Fruit fly (Drosophila melanogaster) whole organism, embryonic: ENCODE data around the gene CG2767.

Source experiments
- Adf1 ChIP-seq: fragments of 200-800 bp; sonication (Bioruptor generic); IDR thresholded peaks from 2 replicates; pipeline ENCODE4 v1.3.6; 2022; ENCODE audit warnings: missing biosample characterization, missing genetic modification characterization
- Asciz ChIP-seq: fragments of 200-800 bp; sonication (Bioruptor generic); optimal IDR thresholded peaks from 2 replicates; lab custom pipeline; 2017; ENCODE audit warnings: missing biosample characterization, mild to moderate bottlenecking, missing genetic modification characterization, missing genetic modification reagents
- Blimp-1 ChIP-seq: fragments of 200-800 bp; sonication (Bioruptor generic); optimal IDR thresholded peaks from 3 replicates; lab custom pipeline; 2018; ENCODE audit warnings: missing biosample characterization, missing genetic modification characterization, mild to moderate bottlenecking, moderate library complexity, missing genetic modification reagents
- CG10274 ChIP-seq: fragments of 200-800 bp; sonication (Bioruptor generic); optimal IDR thresholded peaks from 3 replicates; lab custom pipeline; 2017; ENCODE audit warnings: missing biosample characterization, mild to moderate bottlenecking, missing genetic modification characterization
- CG12071 ChIP-seq: fragments of 200-800 bp; sonication (Bioruptor generic); optimal IDR thresholded peaks from 3 replicates; lab custom pipeline; 2018; ENCODE audit warnings: missing biosample characterization, mild to moderate bottlenecking, missing genetic modification characterization
- CG12104 ChIP-seq: fragments of 200-800 bp; sonication (Bioruptor generic); optimal IDR thresholded peaks from 3 replicates; lab custom pipeline; 2016; ENCODE audit warnings: missing biosample characterization, missing genetic modification characterization
- CG12219 ChIP-seq: fragments of 200-800 bp; sonication (Bioruptor generic); optimal IDR thresholded peaks from 3 replicates; lab custom pipeline; 2018; ENCODE audit warnings: missing biosample characterization, mild to moderate bottlenecking, missing genetic modification characterization
- CG12236 ChIP-seq: fragments of 200-800 bp; sonication (Bioruptor generic); optimal IDR thresholded peaks from 2 replicates; lab custom pipeline; 2016; ENCODE audit warnings: missing biosample characterization, missing genetic modification characterization
- CG12391 ChIP-seq: fragments of 200-800 bp; sonication (Bioruptor generic); optimal IDR thresholded peaks from 3 replicates; lab custom pipeline; 2018; ENCODE audit warnings: missing biosample characterization, mild to moderate bottlenecking, missing genetic modification characterization, moderate library complexity
- CG12744 ChIP-seq: fragments of 200-800 bp; sonication (Bioruptor generic); optimal IDR thresholded peaks from 2 replicates; lab custom pipeline; 2016; ENCODE audit warnings: missing biosample characterization, missing genetic modification characterization
- CG13287 ChIP-seq: fragments of 200-800 bp; sonication (Bioruptor generic); IDR thresholded peaks from 2 replicates; pipeline ENCODE4 v1.3.6; 2022; ENCODE audit warnings: missing biosample characterization, missing genetic modification characterization; ENCODE audit not compliant: partially characterized antibody
- CG13296 ChIP-seq: fragments of 200-800 bp; sonication (Bioruptor generic); optimal IDR thresholded peaks from 3 replicates; lab custom pipeline; 2018; ENCODE audit warnings: missing biosample characterization, mild to moderate bottlenecking, missing genetic modification characterization
- CG15073 ChIP-seq: fragments of 200-800 bp; sonication (Bioruptor generic); optimal IDR thresholded peaks from 2 replicates; lab custom pipeline; 2016; ENCODE audit warnings: missing biosample characterization, missing genetic modification characterization
- CG17829 ChIP-seq: fragments of 200-800 bp; optimal IDR thresholded peaks from 2 replicates; lab custom pipeline; 2019; ENCODE audit warnings: missing biosample characterization, mild to moderate bottlenecking, missing genetic modification characterization, moderate library complexity
- CG30403 ChIP-seq: fragments of 200-800 bp; sonication (Bioruptor generic); optimal IDR thresholded peaks from 3 replicates; lab custom pipeline; 2016; ENCODE audit warnings: missing biosample characterization, missing genetic modification characterization
- CG3065 ChIP-seq: fragments of 200-800 bp; sonication (Bioruptor generic); optimal IDR thresholded peaks from 2 replicates; lab custom pipeline; 2016; ENCODE audit warnings: missing biosample characterization, missing genetic modification characterization
- CG4360 ChIP-seq: fragments of 200-800 bp; sonication (Bioruptor generic); IDR thresholded peaks from 2 replicates; pipeline ENCODE4 v1.3.6; 2022; ENCODE audit warnings: missing biosample characterization, missing genetic modification characterization
- CG4730 ChIP-seq: fragments of 200-800 bp; sonication (Bioruptor generic); IDR thresholded peaks from 2 replicates; pipeline ENCODE4 v1.3.6; 2022; ENCODE audit warnings: missing biosample characterization, missing genetic modification characterization
- CG7357 ChIP-seq: fragments of 200-800 bp; sonication (Bioruptor generic); IDR thresholded peaks from 3 replicates; pipeline ENCODE4 v1.3.6; 2022; ENCODE audit warnings: missing biosample characterization, missing genetic modification characterization
- CG7786 ChIP-seq: fragments of 200-800 bp; sonication (Bioruptor generic); optimal IDR thresholded peaks from 2 replicates; lab custom pipeline; 2016; ENCODE audit warnings: missing biosample characterization, missing genetic modification characterization
- CG9932 ChIP-seq: fragments of 200-800 bp; sonication (Bioruptor generic); IDR thresholded peaks from 2 replicates; pipeline ENCODE4 v1.3.6; 2022; ENCODE audit warnings: missing biosample characterization, missing genetic modification characterization
- CkIIα-i1 ChIP-seq: fragments of 200-800 bp; sonication (Bioruptor generic); IDR thresholded peaks from 2 replicates; pipeline ENCODE4 v1.3.6; 2022; ENCODE audit warnings: missing biosample characterization, missing genetic modification characterization
- D ChIP-seq, 2 experiments: fragments of 200-800 bp in 1 of 2; fragments of >200 bp in 1 of 2; sonication (Bioruptor generic) in 1 of 2; optimal IDR thresholded peaks; 2 replicates in 1 of 2; 3 replicates in 1 of 2; lab custom pipeline; 2017; ENCODE audit warnings: mild to moderate bottlenecking in 1 of 2, missing biosample characterization in 1 of 2, missing genetic modification characterization in 1 of 2, missing genetic modification reagents in 1 of 2
- Dad ChIP-seq: fragments of 200-800 bp; sonication (Bioruptor generic); optimal IDR thresholded peaks from 3 replicates; lab custom pipeline; 2016; ENCODE audit warnings: missing biosample characterization, missing genetic modification characterization
- Elba2 ChIP-seq: fragments of 200-800 bp; sonication (Bioruptor generic); optimal IDR thresholded peaks from 3 replicates; lab custom pipeline; 2016; ENCODE audit warnings: missing biosample characterization, missing genetic modification characterization
- Fer1 ChIP-seq: fragments of 200-800 bp; sonication (Bioruptor generic); optimal IDR thresholded peaks from 2 replicates; lab custom pipeline; 2017; ENCODE audit warnings: missing biosample characterization, mild to moderate bottlenecking, missing genetic modification characterization
- Gsc ChIP-seq: fragments of 200-800 bp; sonication (Bioruptor generic); IDR thresholded peaks from 2 replicates; pipeline ENCODE4 v1.3.6; 2022; ENCODE audit warnings: missing biosample characterization, missing genetic modification characterization
- HLH4C ChIP-seq: fragments of 200-800 bp; sonication (Bioruptor generic); IDR thresholded peaks from 3 replicates; pipeline ENCODE4 v1.3.6; 2022; ENCODE audit warnings: missing biosample characterization, missing genetic modification characterization; ENCODE audit not compliant: partially characterized antibody
- Mad ChIP-seq: fragments of 200-800 bp; sonication (Bioruptor generic); optimal IDR thresholded peaks from 2 replicates; lab custom pipeline; 2016; ENCODE audit warnings: missing biosample characterization, missing genetic modification characterization
- Optix ChIP-seq: fragments of 200-800 bp; sonication (Bioruptor generic); IDR thresholded peaks from 3 replicates; pipeline ENCODE4 v1.3.6; 2022; ENCODE audit warnings: missing biosample characterization, missing genetic modification characterization
- Side ChIP-seq: fragments of 200-800 bp; sonication (Bioruptor generic); optimal IDR thresholded peaks from 2 replicates; lab custom pipeline; 2016; ENCODE audit warnings: missing biosample characterization, missing genetic modification characterization
- Sox100B ChIP-seq: fragments of 200-800 bp; sonication (Bioruptor generic); optimal IDR thresholded peaks from 3 replicates; lab custom pipeline; 2018; ENCODE audit warnings: missing biosample characterization, mild to moderate bottlenecking, missing genetic modification characterization
- Trl ChIP-seq, 3 experiments: fragments of >200 bp in 2 of 3; fragments of 200-800 bp in 1 of 3; sonication (Bioruptor generic) in 1 of 3; optimal IDR thresholded peaks; 2 replicates in 1 of 3; 3 replicates in 2 of 3; lab custom pipeline; 2016 to 2017; ENCODE audit warnings: missing biosample characterization in 1 of 3, missing genetic modification characterization in 1 of 3
- chif ChIP-seq, 2 experiments: fragments of 200-800 bp; sonication (Bioruptor generic); optimal IDR thresholded peaks; 3 replicates each; lab custom pipeline; 2016; ENCODE audit warnings: missing biosample characterization in 2 of 2, missing genetic modification characterization in 2 of 2
- dan ChIP-seq: fragments of 200-800 bp; sonication (Bioruptor generic); IDR thresholded peaks from 2 replicates; pipeline ENCODE4 v1.3.6; 2022; ENCODE audit warnings: missing biosample characterization, missing genetic modification characterization
- en ChIP-seq: fragments of 200-800 bp; sonication (Bioruptor generic); optimal IDR thresholded peaks from 2 replicates; lab custom pipeline; 2016; ENCODE audit warnings: missing biosample characterization, missing genetic modification characterization
- her ChIP-seq: fragments of 200-800 bp; sonication (Bioruptor generic); optimal IDR thresholded peaks from 2 replicates; lab custom pipeline; 2016; ENCODE audit warnings: missing biosample characterization, missing genetic modification characterization
- kni ChIP-seq: fragments of 200-800 bp; sonication (Bioruptor generic); optimal IDR thresholded peaks from 3 replicates; lab custom pipeline; 2017; ENCODE audit warnings: mild to moderate bottlenecking, missing biosample characterization, missing genetic modification reagents, missing genetic modification characterization
- knrl ChIP-seq: fragments of 200-800 bp; sonication (Bioruptor generic); IDR thresholded peaks from 3 replicates; pipeline ENCODE4 v1.3.6; 2022; ENCODE audit warnings: missing biosample characterization, missing genetic modification characterization; ENCODE audit not compliant: partially characterized antibody
- nom ChIP-seq: fragments of 200-800 bp; sonication (Bioruptor generic); optimal IDR thresholded peaks from 2 replicates; lab custom pipeline; 2017; ENCODE audit warnings: missing biosample characterization, missing genetic modification characterization, mild to moderate bottlenecking, moderate library complexity, missing genetic modification reagents
- phol ChIP-seq: fragments of 200-800 bp; sonication (Bioruptor generic); optimal IDR thresholded peaks from 3 replicates; lab custom pipeline; 2018; ENCODE audit warnings: missing biosample characterization, mild to moderate bottlenecking, missing genetic modification characterization, moderate library complexity
- pita ChIP-seq: fragments of 200-800 bp; sonication (Bioruptor generic); optimal IDR thresholded peaks from 2 replicates; lab custom pipeline; 2017; ENCODE audit warnings: missing biosample characterization, mild to moderate bottlenecking, missing genetic modification characterization
- run ChIP-seq: fragments of 200-800 bp; sonication (Bioruptor generic); optimal IDR thresholded peaks from 3 replicates; lab custom pipeline; 2018; ENCODE audit warnings: missing biosample characterization, mild to moderate bottlenecking, missing genetic modification characterization
- sim ChIP-seq: fragments of 200-800 bp; sonication (Bioruptor generic); IDR thresholded peaks from 2 replicates; pipeline ENCODE4 v1.3.6; 2022; ENCODE audit warnings: missing biosample characterization, missing genetic modification characterization
- slp2 ChIP-seq: fragments of 200-800 bp; sonication (Bioruptor generic); optimal IDR thresholded peaks from 2 replicates; lab custom pipeline; 2016; ENCODE audit warnings: missing biosample characterization, missing genetic modification characterization
- stc ChIP-seq: fragments of 200-800 bp; sonication (Bioruptor generic); IDR thresholded peaks from 2 replicates; pipeline ENCODE4 v1.3.6; 2022; ENCODE audit warnings: missing biosample characterization, missing genetic modification characterization
- tna ChIP-seq: fragments of 200-800 bp; sonication (Bioruptor generic); IDR thresholded peaks from 2 replicates; pipeline ENCODE4 v1.3.6; 2022; ENCODE audit warnings: missing biosample characterization, missing genetic modification characterization; ENCODE audit not compliant: partially characterized antibody
- twi ChIP-seq: fragments of 200-800 bp; optimal IDR thresholded peaks from 2 replicates; lab custom pipeline; 2019; ENCODE audit warnings: missing biosample characterization, mild to moderate bottlenecking, missing genetic modification characterization, moderate library complexity
- vvl ChIP-seq: fragments of 200-800 bp; sonication (Bioruptor generic); IDR thresholded peaks from 2 replicates; pipeline ENCODE4 v1.3.6; 2022; ENCODE audit warnings: missing biosample characterization, missing genetic modification characterization

CG2767 gene

dm6 chr3R:8001074-8001669 lies 6.7 kb downstream of the CG2767 start, which contains the start of the genes Kmn2 and CG2698 (continued):
- TF ChIP-seq Mad (GFP tag; lab: Kevin White, UChicago) (peak; percentile 90), Fer1 (peak; percentile 96), D (optimal IDR thresholded peaks at IDR 0.05; lab: Kevin White, UChicago) (no peak), D (GFP tag; optimal IDR thresholded peaks at IDR 0.05; lab: Kevin White, UChicago) (peak; percentile 91), CG12219 (GFP tag; lab: Kevin White, UChicago) (peak; percentile 81), CG10274 (GFP tag; lab: Kevin White, UChicago) (peak; percentile 68), Side (peak; percentile 70), her (GFP tag; lab: Kevin White, UChicago) (peak; percentile 10), CG30403 (GFP tag; lab: Kevin White, UChicago) (peak; percentile 97), sim (GFP tag; lab: Robert Waterston, UW) (peak; percentile 96), Trl (optimal IDR thresholded peaks at IDR 0.05; lab: Kevin White, UChicago) (no peak), Trl (GFP tag; optimal IDR thresholded peaks at IDR 0.05; lab: Kevin White, UChicago) (peak; percentile 84), vvl (GFP tag; lab: Robert Waterston, UW) (peak; percentile 99), Optix (GFP tag; lab: Robert Waterston, UW) (peak; percentile 95), kni (GFP tag; lab: Kevin White, UChicago) (peak; percentile 87), Elba2 (GFP tag; lab: Kevin White, UChicago) (peak; percentile 78), slp2 (GFP tag; lab: Kevin White, UChicago) (peak; percentile 63), pita (GFP tag; lab: Kevin White, UChicago) (no peak), phol (tag; lab: Kevin White, UChicago) (peak; percentile 97), CG17829 (tag; lab: Kevin White, UChicago) (peak; percentile 95), CG13296 (GFP tag; lab: Kevin White, UChicago) (peak; percentile 93), CG12071 (peak; percentile 88), run (tag; lab: Kevin White, UChicago) (peak; percentile 81), chif (GFP tag; optimal IDR thresholded peaks at IDR 0.05; lab: Kevin White, UChicago) (peak; percentile 75 to 91), CkIIα-i1 (GFP tag; lab: Robert Waterston, UW) (peak; percentile 86), CG12744 (peak; percentile 73), CG9932 (GFP tag; lab: Robert Waterston, UW) (peak; percentile 99), nom (GFP tag; lab: Kevin White, UChicago) (peak; percentile 90), CG7786 (GFP tag; lab: Kevin White, UChicago) (peak; percentile 74), CG3065 (GFP tag; lab: Kevin White, UChicago) (peak; percentile 79), Gsc (GFP tag; lab: Robert Waterston, UW) (peak; percentile 96), CG7357 (peak; percentile 93), stc (GFP tag; lab: Robert Waterston, UW) (peak; percentile 97), dan (GFP tag; lab: Robert Waterston, UW) (peak; percentile 93), CG12104 (GFP tag; lab: Kevin White, UChicago) (peak; percentile 92), CG15073 (GFP tag; lab: Kevin White, UChicago) (peak; percentile 75), tna (GFP tag; lab: Robert Waterston, UW) (no peak; the same call in 1 of the 2 replicates), CG4360 (peak; percentile 83), Sox100B (peak; percentile 93), twi (peak; percentile 89), en (GFP tag; lab: Kevin White, UChicago) (no peak), Asciz (GFP tag; lab: Kevin White, UChicago) (peak; percentile 85), CG4730 (peak; percentile 97), Dad (GFP tag; lab: Kevin White, UChicago) (peak; percentile 71), CG12391 (tag; lab: Kevin White, UChicago) (peak; percentile 97), CG12236 (GFP tag; lab: Kevin White, UChicago) (peak; percentile 49), knrl (GFP tag; lab: Robert Waterston, UW) (peak; percentile 55; the same call in 2 of the 3 replicates), Blimp-1 (peak; percentile 92), Adf1 (peak; percentile 85), HLH4C (GFP tag; lab: Robert Waterston, UW) (no peak; the same call in 1 of the 3 replicates), CG13287 (GFP tag; lab: Robert Waterston, UW) (peak; percentile 74)
